Worm (Caenorhabditis elegans): ENCODE measurements around the gene sra-29.

DNA sequence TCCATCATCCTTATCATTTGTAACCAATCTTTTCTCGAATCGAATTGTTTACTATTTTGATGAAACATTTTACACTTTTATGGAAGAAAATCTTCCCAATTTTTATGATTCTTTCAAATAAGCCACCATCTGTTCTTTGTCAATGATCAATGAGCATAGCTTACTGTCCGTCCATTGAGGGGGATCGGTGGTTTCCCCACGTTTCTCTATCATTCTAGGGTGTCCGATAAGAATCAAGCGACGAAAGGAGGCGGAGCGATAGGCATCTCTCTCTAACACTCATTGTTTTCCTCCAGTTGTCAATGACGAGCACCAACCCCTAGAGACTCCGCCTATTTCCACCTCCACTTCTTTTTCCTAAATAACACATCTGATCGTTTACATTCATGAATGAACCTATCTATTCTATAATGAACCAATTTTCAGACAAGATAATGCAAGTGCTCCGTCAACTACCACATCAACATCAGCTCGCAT, 51.0 kb downstream of the sra-29 start, which contains the start of gene C56E6.2:
- TF ChIP-seq C08G9.2 (tag; optimal IDR thresholded peaks at IDR 0.05) (no peak), fkh-10 (GFP tag; optimal IDR thresholded peaks at IDR 0.05) (no peak), ama-1 (optimal IDR thresholded peaks at IDR 0.05) (no peak), pha-4 (tag; optimal IDR thresholded peaks at IDR 0.05) (no peak), pag-3 (tag; optimal IDR thresholded peaks at IDR 0.05; ENCODE audit: borderline replicate concordance) (no peak), odd-2 (tag; optimal IDR thresholded peaks at IDR 0.05) (no peak), elt-2 (tag; optimal IDR thresholded peaks at IDR 0.05) (peak; percentile 53), ceh-22 (tag; optimal IDR thresholded peaks at IDR 0.05) (no peak), ahr-1 (tag; optimal IDR thresholded peaks at IDR 0.05) (no peak)

Data from whole organism, late embryonic.